Worm (Caenorhabditis elegans) whole organism, L1 larva: ENCODE data around the gene F42C5.4.

ENCODE experiments used
- C34B4.2 ChIP-seq: sonication (generic microtip); optimal IDR thresholded peaks from 2 replicates; lab custom pipeline; 2017; ENCODE audit warnings: mild to moderate bottlenecking, missing genetic modification characterization, missing compliant biosample characterization
- F16B12.6 ChIP-seq: fragments of 150-350 bp; optimal IDR thresholded peaks from 2 replicates; lab custom pipeline; 2014; ENCODE audit warnings: missing biosample characterization, missing genetic modification characterization
- alr-1 ChIP-seq: fragments of 200-800 bp; sonication (Bioruptor generic); optimal IDR thresholded peaks from 2 replicates; lab custom pipeline; 2018; ENCODE audit warnings: borderline replicate concordance, mild to moderate bottlenecking, missing genetic modification characterization, missing compliant biosample characterization
- aly-2 ChIP-seq: fragments of 150-350 bp; optimal IDR thresholded peaks from 2 replicates; lab custom pipeline; 2014; ENCODE audit warnings: missing biosample characterization, missing genetic modification characterization
- blmp-1 ChIP-seq: fragments of 150-350 bp; optimal IDR thresholded peaks from 2 replicates; lab custom pipeline; 2014; ENCODE audit warnings: missing biosample characterization, missing genetic modification characterization
- ceh-82 ChIP-seq, 3 experiments: fragments of 150-350 bp in 1 of 3; sonication (generic microtip) in 2 of 3; optimal IDR thresholded peaks; 2 replicates each; lab custom pipeline; 2014 to 2017; ENCODE audit warnings: missing biosample characterization in 3 of 3, missing genetic modification characterization in 3 of 3
- ceh-90 ChIP-seq: sonication (generic microtip); optimal IDR thresholded peaks from 2 replicates; lab custom pipeline; 2016; ENCODE audit warnings: missing genetic modification characterization, missing compliant biosample characterization
- dpl-1 ChIP-seq, 3 experiments: fragments of 150-350 bp in 2 of 3; sonication (generic microtip) in 1 of 3; optimal IDR thresholded peaks; 2 replicates each; lab custom pipeline; 2014 to 2017; ENCODE audit warnings: missing biosample characterization in 3 of 3, missing genetic modification characterization in 3 of 3, missing genetic modification reagents in 3 of 3
- efl-1 ChIP-seq, 4 experiments: fragments of 150-350 bp; optimal IDR thresholded peaks in 3 of 4; peaks in 1 of 4; 1 replicate in 1 of 4; 2 replicates in 3 of 4; lab custom pipeline; 2014; ENCODE audit warnings: missing biosample characterization in 2 of 4, missing genetic modification characterization in 2 of 4, missing genetic modification reagents in 2 of 4
- efl-3 ChIP-seq: fragments of 200-800 bp; sonication (Bioruptor generic); optimal IDR thresholded peaks from 2 replicates; lab custom pipeline; 2018; ENCODE audit warnings: mild to moderate bottlenecking, missing genetic modification characterization, missing compliant biosample characterization
- ets-5 ChIP-seq: fragments of 200-800 bp; sonication (Bioruptor generic); IDR thresholded peaks from 2 replicates; pipeline ENCODE4 v1.3.6; 2022; ENCODE audit warnings: missing genetic modification characterization, missing compliant biosample characterization
- fkh-8 ChIP-seq: sonication (generic microtip); optimal IDR thresholded peaks from 2 replicates; lab custom pipeline; 2016; ENCODE audit warnings: mild to moderate bottlenecking, missing genetic modification characterization, missing compliant biosample characterization
- grh-1 ChIP-seq: fragments of 200-800 bp; sonication (Bioruptor generic); IDR thresholded peaks from 2 replicates; pipeline ENCODE4 v1.3.6; 2022; ENCODE audit warnings: missing genetic modification reagents, missing genetic modification characterization, missing compliant biosample characterization
- hlh-4 ChIP-seq: sonication (generic microtip); optimal IDR thresholded peaks from 2 replicates; lab custom pipeline; 2016; ENCODE audit warnings: mild to moderate bottlenecking, missing genetic modification characterization, missing compliant biosample characterization
- hpl-2 ChIP-seq: fragments of 150-350 bp; optimal IDR thresholded peaks from 2 replicates; lab custom pipeline; 2014; ENCODE audit warnings: missing biosample characterization, missing genetic modification reagents, missing genetic modification characterization
- lin-35 ChIP-seq, 2 experiments: fragments of 150-350 bp; optimal IDR thresholded peaks; 2 replicates each; lab custom pipeline; 2014; ENCODE audit warnings: missing biosample characterization in 2 of 2, missing genetic modification characterization in 2 of 2, missing genetic modification reagents in 2 of 2
- lsy-2 ChIP-seq, 2 experiments: fragments of 150-350 bp; optimal IDR thresholded peaks; 2 replicates each; lab custom pipeline; 2014; ENCODE audit warnings: missing biosample characterization in 2 of 2, missing genetic modification characterization in 2 of 2
- mep-1 ChIP-seq: fragments of 150-350 bp; optimal IDR thresholded peaks from 2 replicates; lab custom pipeline; 2014; ENCODE audit warnings: missing biosample characterization, missing genetic modification characterization
- nhr-11 ChIP-seq: fragments of 150-350 bp; optimal IDR thresholded peaks from 2 replicates; lab custom pipeline; 2014; ENCODE audit warnings: missing biosample characterization, missing genetic modification characterization
- nhr-71 ChIP-seq: sonication (generic microtip); optimal IDR thresholded peaks from 2 replicates; lab custom pipeline; 2016; ENCODE audit warnings: mild to moderate bottlenecking, missing genetic modification characterization, moderate library complexity, missing compliant biosample characterization
- nhr-76 ChIP-seq: sonication (generic microtip); optimal IDR thresholded peaks from 2 replicates; lab custom pipeline; 2017; ENCODE audit warnings: missing biosample characterization, missing genetic modification characterization
- nhr-85 ChIP-seq: sonication (generic microtip); peaks from one replicate; lab custom pipeline; 2016; ENCODE audit warnings: missing genetic modification characterization, inconsistent platforms, missing compliant biosample characterization
- pax-3 ChIP-seq: fragments of 200-800 bp; sonication (Bioruptor generic); optimal IDR thresholded peaks from 2 replicates; lab custom pipeline; 2018; ENCODE audit warnings: mild to moderate bottlenecking, missing genetic modification characterization, moderate library complexity, missing compliant biosample characterization
- rnt-1 ChIP-seq: sonication (generic microtip); optimal IDR thresholded peaks from 2 replicates; lab custom pipeline; 2016; ENCODE audit warnings: mild to moderate bottlenecking, missing genetic modification characterization, moderate library complexity, missing compliant biosample characterization
- sup-37 ChIP-seq: fragments of 200-800 bp; sonication (Bioruptor generic); optimal IDR thresholded peaks from 2 replicates; lab custom pipeline; 2018; ENCODE audit warnings: mild to moderate bottlenecking, missing genetic modification characterization, missing compliant biosample characterization
- unc-130 ChIP-seq: fragments of 150-350 bp; optimal IDR thresholded peaks from 2 replicates; lab custom pipeline; 2017; ENCODE audit warnings: missing biosample characterization, missing genetic modification characterization, inconsistent platforms
- unc-30 ChIP-seq: sonication (generic microtip); optimal IDR thresholded peaks from 2 replicates; lab custom pipeline; 2017; ENCODE audit warnings: missing biosample characterization, missing genetic modification characterization
- xbp-1 ChIP-seq: sonication (generic microtip); optimal IDR thresholded peaks from 2 replicates; lab custom pipeline; 2016; ENCODE audit warnings: missing genetic modification characterization, missing compliant biosample characterization

The F42C5.4 gene

DNA sequence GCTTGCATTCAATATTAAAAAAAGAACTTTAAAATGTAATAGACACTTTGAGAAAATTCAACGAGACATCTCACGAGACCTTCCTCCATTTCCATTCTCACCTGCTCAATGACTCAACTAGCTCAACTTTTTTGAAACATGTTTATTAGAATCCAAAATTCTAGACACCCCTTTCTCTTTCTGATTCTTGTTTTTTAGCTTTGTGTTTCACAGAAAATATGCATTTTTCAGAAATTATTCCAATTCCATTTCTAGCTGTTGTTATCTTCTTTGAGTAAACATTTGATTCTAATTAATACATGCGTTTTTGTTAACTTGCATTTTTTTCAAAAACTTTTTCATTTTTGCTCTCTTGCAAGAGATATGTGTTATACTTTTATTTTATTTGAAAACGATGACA, 9.6 kb upstream of the F42C5.4 start:
- no peak for TF ChIP-seq ceh-90
- TF ChIP-seq unc-130 (tag; lab: Kevin White, UChicago), result no peak
- TF ChIP-seq hlh-4 (tag; lab: Kevin White, UChicago), result peak; percentile 69
- no peak for TF ChIP-seq C34B4.2 (tag; lab: Kevin White, UChicago)
- peak; percentile 60 for TF ChIP-seq fkh-8 (tag; lab: Kevin White, UChicago)
- no peak for TF ChIP-seq nhr-85
- peak; percentile 35 for TF ChIP-seq nhr-71 (tag; lab: Kevin White, UChicago)

DNA sequence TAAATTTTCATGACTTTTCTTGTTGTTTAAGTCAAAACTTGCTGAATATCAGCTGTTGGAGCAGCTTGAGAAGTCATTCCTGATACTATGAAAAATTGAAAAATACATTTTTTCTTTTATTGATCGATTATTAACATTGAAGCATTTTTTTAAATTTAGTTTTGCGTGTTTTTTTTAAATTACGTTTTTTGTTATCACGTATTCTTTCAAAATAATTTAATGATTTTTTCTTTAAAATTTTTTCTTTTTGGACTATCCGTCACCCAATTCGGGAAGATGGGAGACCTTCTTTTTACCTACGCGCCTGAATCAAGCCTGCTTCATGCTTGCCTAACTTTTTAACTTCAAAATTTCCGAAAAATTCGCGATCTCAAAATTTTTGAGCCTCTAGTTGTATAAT, 2.2 kb upstream of the F42C5.4 start, which contains the start of gene F42C5.5:
F42C5.5 (minus strand) TSS at position 101 of the 400 bp plus-strand sequence.
- TF ChIP-seq rnt-1, result no peak
- TF ChIP-seq sup-37 (GFP tag; lab: Kevin White, UChicago), result no peak
- TF ChIP-seq F16B12.6 (tag; lab: Kevin White, UChicago), result no peak
- no peak for TF ChIP-seq unc-130 (tag; lab: Kevin White, UChicago)
- TF ChIP-seq hlh-4 (tag; lab: Kevin White, UChicago), result no peak
- TF ChIP-seq blmp-1 (tag; lab: Kevin White, UChicago), result no peak
- no peak for TF ChIP-seq nhr-11 (tag; lab: Kevin White, UChicago)
- TF ChIP-seq hpl-2 (GFP tag; lab: Kevin White, UChicago), result no peak
- no peak for TF ChIP-seq efl-1 (optimal IDR thresholded peaks at IDR 0.05; lab: Kevin White, UChicago)
- TF ChIP-seq efl-1 (GFP tag; optimal IDR thresholded peaks at IDR 0.05 in 1 of 2; lab: Kevin White, UChicago), result no peak
- no peak for TF ChIP-seq lsy-2 (tag; optimal IDR thresholded peaks at IDR 0.05; lab: Kevin White, UChicago)

DNA sequence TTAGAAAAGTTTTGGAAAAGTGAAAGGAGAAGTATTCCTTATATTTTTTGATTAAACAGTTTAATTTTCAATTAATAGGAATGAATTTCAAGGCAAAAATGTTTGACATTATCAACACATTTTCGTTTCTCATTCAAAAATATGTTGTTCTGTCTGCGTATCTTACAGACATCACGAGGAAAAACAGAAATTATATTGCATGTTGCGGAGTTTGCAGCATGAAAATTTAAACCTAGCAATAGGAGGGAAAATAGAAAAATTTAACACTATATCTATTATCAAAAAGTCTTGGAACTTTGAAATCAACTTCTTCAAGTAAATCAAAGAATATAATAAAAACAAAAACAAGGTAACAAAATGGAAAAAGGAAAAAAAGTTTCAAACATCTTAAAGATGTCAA, 861 bp downstream of the F42C5.4 start:
- TF ChIP-seq dpl-1 (GFP tag; optimal IDR thresholded peaks at IDR 0.05; lab: Kevin White, UChicago), result peak in 1 of 3 experiments; percentile 53
- no peak for TF ChIP-seq efl-3
- peak; percentile 10 to 34 for TF ChIP-seq efl-1 (optimal IDR thresholded peaks at IDR 0.05; lab: Kevin White, UChicago)
- TF ChIP-seq efl-1 (GFP tag; optimal IDR thresholded peaks at IDR 0.05 in 1 of 2; lab: Kevin White, UChicago), result peak; percentile 39 to 94
- peak; percentile 20 to 65 for TF ChIP-seq lin-35 (GFP tag; optimal IDR thresholded peaks at IDR 0.05; lab: Kevin White, UChicago)

DNA sequence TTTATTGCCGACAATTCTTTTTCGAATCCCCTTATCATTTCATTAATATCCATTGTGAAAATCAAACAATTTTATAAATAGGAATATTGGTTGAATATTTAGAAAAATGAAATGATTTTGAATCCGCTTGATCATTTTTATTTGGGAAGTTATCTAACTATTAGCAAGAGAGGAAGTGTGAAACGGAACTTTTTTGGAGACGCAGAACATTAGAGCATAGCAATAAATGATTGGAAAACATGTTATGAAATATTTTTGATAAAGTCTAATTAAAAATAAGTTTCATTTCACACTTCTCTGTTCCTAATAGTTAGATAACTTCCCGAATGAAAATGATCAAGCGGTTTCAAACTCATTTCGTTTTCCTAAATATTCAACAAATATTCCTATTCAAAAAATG, 4.5 kb downstream of the F42C5.4 start, which contains the start of gene F42C5.3:
F42C5.3 (minus strand) TSS at position 101 of the 400 bp plus-strand sequence.
- TF ChIP-seq unc-30 (tag; lab: Kevin White, UChicago), result no peak

DNA sequence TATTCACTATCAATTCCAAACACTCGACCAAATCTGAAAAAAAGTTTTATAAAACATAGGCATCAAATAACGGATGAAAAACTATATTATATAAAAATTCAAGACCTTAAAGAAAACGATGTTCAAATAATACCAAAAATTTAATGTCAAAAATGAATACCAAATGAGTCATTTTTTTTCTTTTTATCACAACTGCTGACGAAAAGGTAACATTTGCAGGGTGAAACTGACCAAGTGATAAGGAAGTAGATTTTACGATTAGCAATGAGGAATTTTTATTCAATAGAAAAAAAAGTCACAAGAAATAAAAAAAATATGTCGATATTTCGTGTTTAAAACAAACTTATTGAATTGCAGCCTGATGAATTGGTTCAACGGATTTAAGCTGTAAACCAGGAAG, 6.1 kb downstream of the F42C5.4 start, which contains the start of gene C06E4.8:
C06E4.8 (minus strand) TSS at position 37 of the 400 bp plus-strand sequence.
- TF ChIP-seq grh-1 (GFP tag; lab: Robert Waterston, UW) (no peak), mep-1 (tag; lab: Kevin White, UChicago) (no peak), pax-3 (tag; lab: Kevin White, UChicago) (no peak)

DNA sequence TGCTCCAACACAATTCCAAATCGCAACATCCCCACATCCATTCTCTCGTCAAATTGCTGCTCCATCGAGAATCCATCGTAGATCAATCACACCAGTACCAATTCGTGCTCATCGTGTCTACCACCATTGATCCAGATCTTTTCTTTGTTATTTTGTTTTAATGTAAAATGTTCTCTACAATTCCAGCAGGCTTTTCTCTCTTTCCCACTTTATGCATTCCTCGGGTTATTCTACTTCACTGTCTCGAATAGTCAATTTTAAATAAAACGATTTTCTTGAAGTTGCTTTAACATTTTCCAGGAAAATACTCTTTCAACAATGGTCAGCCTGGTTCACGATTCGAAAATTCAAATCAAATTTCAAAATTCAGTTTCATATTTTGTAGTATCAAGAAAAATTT, 9.0 kb downstream of the F42C5.4 start, which contains the start of gene C06E4.1:
C06E4.1 (plus strand) TSS at position 301 of the 400 bp plus-strand sequence.
- TF ChIP-seq efl-1 (optimal IDR thresholded peaks at IDR 0.05; lab: Kevin White, UChicago) (no peak), efl-1 (GFP tag; optimal IDR thresholded peaks at IDR 0.05 in 1 of 2; lab: Kevin White, UChicago) (peak in 1 of 2 experiments; percentile 66), ceh-82 (tag; optimal IDR thresholded peaks at IDR 0.05; lab: Kevin White, UChicago) (no peak), nhr-76 (tag; lab: Kevin White, UChicago) (no peak), xbp-1 (tag; lab: Kevin White, UChicago) (no peak), mep-1 (tag; lab: Kevin White, UChicago) (no peak), efl-3 (no peak), alr-1 (tag; lab: Kevin White, UChicago) (no peak), ets-5 (GFP tag; lab: Robert Waterston, UW) (0 out of 2 replicates have a peak, but pooled peaks have one; percentile 11), aly-2 (tag; lab: Kevin White, UChicago) (no peak), lin-35 (GFP tag; optimal IDR thresholded peaks at IDR 0.05; lab: Kevin White, UChicago) (no peak)
